Fruit fly (Drosophila melanogaster) whole organism, pupa: ENCODE data around the gene retinin.

Experiments
- CG13204 ChIP-seq: fragments of 200-800 bp; sonication (Bioruptor generic); optimal IDR thresholded peaks from 2 replicates; lab custom pipeline; 2018; ENCODE audit warnings: missing biosample characterization, mild to moderate bottlenecking, missing genetic modification characterization, moderate library complexity
- CG14655 ChIP-seq: fragments of 200-800 bp; sonication (Bioruptor generic); optimal IDR thresholded peaks from 3 replicates; lab custom pipeline; 2017; ENCODE audit warnings: mild to moderate bottlenecking, missing biosample characterization, missing genetic modification reagents, missing genetic modification characterization
- CG15710 ChIP-seq: fragments of 200-800 bp; sonication (Bioruptor generic); optimal IDR thresholded peaks from 2 replicates; lab custom pipeline; 2018; ENCODE audit warnings: missing biosample characterization, mild to moderate bottlenecking, missing genetic modification characterization, moderate library complexity
- CG32121 ChIP-seq: fragments of 200-800 bp; sonication (Bioruptor generic); IDR thresholded peaks from 2 replicates; pipeline ENCODE4 v1.3.6; 2022; ENCODE audit warnings: missing biosample characterization, missing genetic modification characterization
- D1 ChIP-seq: fragments of 200-800 bp; sonication (Bioruptor generic); optimal IDR thresholded peaks from 2 replicates; lab custom pipeline; 2018; ENCODE audit warnings: missing biosample characterization, mild to moderate bottlenecking, missing genetic modification characterization, moderate library complexity
- gl ChIP-seq: fragments of 200-800 bp; sonication (Bioruptor generic); optimal IDR thresholded peaks from 2 replicates; lab custom pipeline; 2018; ENCODE audit warnings: missing biosample characterization, mild to moderate bottlenecking, missing genetic modification characterization
- rn ChIP-seq: fragments of 200-800 bp; sonication (Bioruptor generic); IDR thresholded peaks from 2 replicates; pipeline ENCODE4 v1.3.6; 2022; ENCODE audit warnings: missing biosample characterization, missing genetic modification characterization

dm6 chr3L:16319399-16319906, 12.3 kb upstream of the retinin start, which contains the start of the genes CG13041 and CG13060:
- no peak for TF ChIP-seq CG13204 (GFP tag; lab: Kevin White, UChicago)
- no peak for TF ChIP-seq gl
- TF ChIP-seq CG14655, result no peak
- no peak for TF ChIP-seq D1
- no peak for TF ChIP-seq CG15710 (tag; lab: Kevin White, UChicago)
- no peak for TF ChIP-seq rn
- TF ChIP-seq CG32121 (GFP tag; lab: Robert Waterston, UW), result no peak
